Fruit fly (Drosophila melanogaster) whole organism, wandering third instar larva: ENCODE results near the gene Snoo.

Source experiments
- GATAd ChIP-seq: sonication (Bioruptor generic); optimal IDR thresholded peaks from 2 replicates; lab custom pipeline; 2016; ENCODE audit warnings: missing biosample characterization, missing genetic modification characterization
- Hnf4 ChIP-seq: fragments of 200-800 bp; sonication (Bioruptor generic); optimal IDR thresholded peaks from 2 replicates; lab custom pipeline; 2016; ENCODE audit warnings: missing biosample characterization, mild to moderate bottlenecking, missing genetic modification characterization
- Hr78 ChIP-seq: fragments of >200 bp; optimal IDR thresholded peaks from 2 replicates; lab custom pipeline; 2017; ENCODE audit warnings: missing biosample characterization, missing genetic modification characterization
- Hr83 ChIP-seq: fragments of 200-300 bp; sonication (Bioruptor generic); optimal IDR thresholded peaks from 2 replicates; lab custom pipeline; 2016; ENCODE audit warnings: missing biosample characterization, mild to moderate bottlenecking, missing genetic modification characterization, moderate library complexity; ENCODE audit not compliant: poor library complexity, severe bottlenecking
- Vsx2 ChIP-seq: fragments of 200-300, 225-300 bp; sonication (Bioruptor generic); optimal IDR thresholded peaks from 2 replicates; lab custom pipeline; 2018; ENCODE audit warnings: missing biosample characterization, missing genetic modification characterization; ENCODE audit not compliant: partially characterized antibody
- dsf ChIP-seq: sonication (Bioruptor generic); optimal IDR thresholded peaks from 2 replicates; lab custom pipeline; 2016; ENCODE audit warnings: missing biosample characterization, missing genetic modification characterization, borderline replicate concordance
- h ChIP-seq: fragments of 200-800 bp; sonication (Bioruptor generic); optimal IDR thresholded peaks from 3 replicates; lab custom pipeline; 2016; ENCODE audit warnings: missing biosample characterization, mild to moderate bottlenecking, missing genetic modification characterization
- pan ChIP-seq: fragments of >200 bp; optimal IDR thresholded peaks from 2 replicates; lab custom pipeline; 2017
- rgr ChIP-seq: fragments of 200-800 bp; sonication (Bioruptor generic); optimal IDR thresholded peaks from 3 replicates; lab custom pipeline; 2016; ENCODE audit warnings: missing biosample characterization, mild to moderate bottlenecking, missing genetic modification characterization
- usp ChIP-seq: fragments of >200 bp; optimal IDR thresholded peaks from 2 replicates; lab custom pipeline; 2017; ENCODE audit warnings: missing biosample characterization, missing genetic modification characterization
- woc ChIP-seq: sonication (Bioruptor generic); optimal IDR thresholded peaks from 2 replicates; lab custom pipeline; 2016; ENCODE audit warnings: missing biosample characterization, mild to moderate bottlenecking, missing genetic modification characterization

dm6 chr2L:7957068-7957868 is 26.7 kb downstream of the Snoo start:
- TF ChIP-seq Hnf4 (GFP tag; lab: Kevin White, UChicago) = no peak
- TF ChIP-seq h (GFP tag; lab: Kevin White, UChicago) = no peak
- TF ChIP-seq usp (GFP tag; lab: Kevin White, UChicago) = no peak
- TF ChIP-seq dsf (GFP tag; lab: Kevin White, UChicago) = no peak
- no peak for TF ChIP-seq pan
- TF ChIP-seq Vsx2 (GFP tag; lab: Kevin White, UChicago) = no peak
- TF ChIP-seq GATAd (GFP tag; lab: Kevin White, UChicago) = no peak
- TF ChIP-seq woc (GFP tag; lab: Kevin White, UChicago) = no peak
- TF ChIP-seq Hr83 (GFP tag; lab: Kevin White, UChicago) = no peak
- no peak for TF ChIP-seq rgr (GFP tag; lab: Kevin White, UChicago)
- no peak for TF ChIP-seq Hr78 (GFP tag; lab: Kevin White, UChicago)
